Worm (Caenorhabditis elegans) whole organism, midembryonic: ENCODE results near the gene F13C5.5.

Source experiments
- T22C8.4 ChIP-seq: fragments of 200-800 bp; sonication (Bioruptor generic); IDR thresholded peaks from 2 replicates; pipeline ENCODE4 v1.3.6; 2022; ENCODE audit warnings: missing genetic modification characterization, missing compliant biosample characterization
- flt-1 ChIP-seq: fragments of 200-800 bp; sonication (Bioruptor generic); IDR thresholded peaks from 2 replicates; pipeline ENCODE4 v1.3.6; 2022; ENCODE audit warnings: missing genetic modification characterization, missing compliant biosample characterization
- med-1 ChIP-seq: sonication (generic microtip); optimal IDR thresholded peaks from 2 replicates; lab custom pipeline; 2017; ENCODE audit warnings: missing genetic modification characterization, mild to moderate bottlenecking, missing compliant biosample characterization, antibody characterized with exemption, missing genetic modification reagents; ENCODE audit not compliant: insufficient read depth
- tab-1 ChIP-seq: fragments of 200-800 bp; sonication (Bioruptor generic); IDR thresholded peaks from 2 replicates; pipeline ENCODE4 v1.3.6; 2022; ENCODE audit warnings: missing genetic modification characterization, missing compliant biosample characterization
- ztf-23 ChIP-seq: fragments of 200-800 bp; sonication (Bioruptor generic); IDR thresholded peaks from 2 replicates; pipeline ENCODE4 v1.3.6; 2022; ENCODE audit warnings: missing genetic modification reagents, missing genetic modification characterization, missing compliant biosample characterization

DNA sequence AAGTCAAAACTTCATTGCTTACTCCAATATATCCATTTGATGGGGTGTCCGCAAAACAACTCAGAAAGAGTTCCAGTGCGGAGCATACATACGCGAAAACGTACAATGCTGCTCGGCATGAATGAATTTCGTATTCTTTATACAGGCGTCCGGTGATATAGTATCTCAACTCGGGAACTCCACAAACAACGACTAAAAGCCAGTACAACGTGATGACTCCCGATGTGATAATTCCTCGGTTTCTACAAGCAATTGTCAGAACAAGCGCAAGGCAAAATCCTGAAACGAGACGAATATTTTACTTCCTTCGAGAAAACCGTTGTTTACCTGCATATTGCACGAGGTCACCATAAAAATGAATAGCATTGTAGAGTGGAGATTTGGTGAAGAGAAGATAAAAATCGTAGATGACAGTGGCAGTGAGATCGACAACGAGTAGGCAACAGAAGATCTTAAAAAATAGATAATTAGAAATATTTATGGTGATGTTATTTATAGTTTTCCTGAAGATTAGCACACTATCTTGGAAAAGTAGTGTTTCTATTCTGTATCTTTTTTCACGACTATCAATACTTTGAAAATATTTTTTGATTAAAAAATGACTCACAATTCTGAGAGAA lies 22.6 kb downstream of the F13C5.5 start:
- TF ChIP-seq med-1 (GFP tag; lab: Kevin White, UChicago) (no peak), T22C8.4 (GFP tag; lab: Robert Waterston, UW) (no peak), ztf-23 (GFP tag; lab: Robert Waterston, UW) (no peak), flt-1 (no peak), tab-1 (no peak)
